Fruit fly (Drosophila melanogaster) whole organism: Measurements from ENCODE around the gene Ten-a.

Experiments used
- CG8478 ChIP-seq: fragments of >200 bp; optimal IDR thresholded peaks from 2 replicates; lab custom pipeline; 2018; ENCODE audit warnings: inconsistent platforms
- Dll ChIP-seq: fragments of >200 bp; optimal IDR thresholded peaks from 2 replicates; lab custom pipeline; 2017
- psq ChIP-seq: fragments of >200 bp; optimal IDR thresholded peaks from 2 replicates; lab custom pipeline; 2017

dm6 chrX:12082244-12082643 is 38.7 kb downstream of the Ten-a start:
- no peak for TF ChIP-seq psq (lab: Kevin White, UChicago)
- TF ChIP-seq CG8478, result no peak
- no peak for TF ChIP-seq Dll
